Worm (Caenorhabditis elegans): ENCODE data around the gene F14D2.7.

ce11 chrII:3322257-3322656 is 16.2 kb downstream of the F14D2.7 start, which contains the start of gene Y46D2A.1:
- TF ChIP-seq nhr-28 (tag; optimal IDR thresholded peaks at IDR 0.05) (no peak), elt-2 (tag; optimal IDR thresholded peaks at IDR 0.05) (peak; percentile 63), mdl-1 (tag; optimal IDR thresholded peaks at IDR 0.05) (no peak), ama-1 (optimal IDR thresholded peaks at IDR 0.05) (no peak), snpc-4 (tag; optimal IDR thresholded peaks at IDR 0.05) (no peak), nfya-1 (tag; optimal IDR thresholded peaks at IDR 0.05; ENCODE audit: insufficient read depth) (no peak), lin-15B (tag; optimal IDR thresholded peaks at IDR 0.05) (no peak)
